Worm (Caenorhabditis elegans) whole organism, midembryonic: ENCODE results near the gene srn-1.

Source experiments
- T22C8.4 ChIP-seq: fragments of 200-800 bp; sonication (Bioruptor generic); IDR thresholded peaks from 2 replicates; pipeline ENCODE4 v1.3.6; 2022; ENCODE audit warnings: missing genetic modification characterization, missing compliant biosample characterization
- cog-1 ChIP-seq: sonication (generic microtip); optimal IDR thresholded peaks from 2 replicates; lab custom pipeline; 2016; ENCODE audit warnings: missing genetic modification characterization, missing compliant biosample characterization
- flt-1 ChIP-seq: fragments of 200-800 bp; sonication (Bioruptor generic); IDR thresholded peaks from 2 replicates; pipeline ENCODE4 v1.3.6; 2022; ENCODE audit warnings: missing genetic modification characterization, missing compliant biosample characterization
- klf-2 ChIP-seq: fragments of 200-800 bp; sonication (Bioruptor generic); conservative IDR thresholded peaks from 2 replicates; pipeline ENCODE4 v1.3.6; 2022; ENCODE audit warnings: missing genetic modification reagents, missing genetic modification characterization, missing compliant biosample characterization
- med-1 ChIP-seq: sonication (generic microtip); optimal IDR thresholded peaks from 2 replicates; lab custom pipeline; 2017; ENCODE audit warnings: missing genetic modification characterization, mild to moderate bottlenecking, missing compliant biosample characterization, antibody characterized with exemption, missing genetic modification reagents; ENCODE audit not compliant: insufficient read depth
- ref-1 ChIP-seq: fragments of 200-800 bp; sonication (Bioruptor generic); conservative IDR thresholded peaks from 2 replicates; pipeline ENCODE4 v1.3.6; 2022; ENCODE audit warnings: missing genetic modification reagents, missing genetic modification characterization, missing compliant biosample characterization
- tab-1 ChIP-seq: fragments of 200-800 bp; sonication (Bioruptor generic); IDR thresholded peaks from 2 replicates; pipeline ENCODE4 v1.3.6; 2022; ENCODE audit warnings: missing genetic modification characterization, missing compliant biosample characterization
- ztf-23 ChIP-seq: fragments of 200-800 bp; sonication (Bioruptor generic); IDR thresholded peaks from 2 replicates; pipeline ENCODE4 v1.3.6; 2022; ENCODE audit warnings: missing genetic modification reagents, missing genetic modification characterization, missing compliant biosample characterization
- ztf-29 ChIP-seq: fragments of 200-800 bp; sonication (Bioruptor generic); IDR thresholded peaks from 2 replicates; pipeline ENCODE4 v1.3.6; 2022; ENCODE audit warnings: missing genetic modification reagents, missing genetic modification characterization, missing compliant biosample characterization

Gene srn-1

DNA sequence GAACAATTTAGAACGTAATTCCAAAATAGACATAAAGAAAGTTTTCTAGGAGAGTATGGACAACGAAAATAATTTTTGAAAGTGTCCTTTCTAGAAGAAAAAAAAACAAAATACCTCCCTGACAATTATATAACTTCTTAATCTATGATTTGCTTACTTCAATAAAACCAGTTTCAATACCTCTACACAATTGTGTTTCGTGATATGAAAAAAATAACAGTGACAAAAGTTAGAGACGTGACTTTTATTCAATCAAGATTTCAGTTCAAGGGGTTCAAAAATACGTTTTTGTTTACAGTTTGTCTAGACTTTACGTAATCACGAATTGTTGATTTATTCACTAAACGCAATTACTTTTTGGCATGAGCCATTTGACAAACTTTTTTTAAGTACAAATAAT is 35.0 kb upstream of the srn-1 start:
- TF ChIP-seq ztf-23 (GFP tag; lab: Robert Waterston, UW) (no peak), T22C8.4 (GFP tag; lab: Robert Waterston, UW) (no peak), ref-1 (no peak)

DNA sequence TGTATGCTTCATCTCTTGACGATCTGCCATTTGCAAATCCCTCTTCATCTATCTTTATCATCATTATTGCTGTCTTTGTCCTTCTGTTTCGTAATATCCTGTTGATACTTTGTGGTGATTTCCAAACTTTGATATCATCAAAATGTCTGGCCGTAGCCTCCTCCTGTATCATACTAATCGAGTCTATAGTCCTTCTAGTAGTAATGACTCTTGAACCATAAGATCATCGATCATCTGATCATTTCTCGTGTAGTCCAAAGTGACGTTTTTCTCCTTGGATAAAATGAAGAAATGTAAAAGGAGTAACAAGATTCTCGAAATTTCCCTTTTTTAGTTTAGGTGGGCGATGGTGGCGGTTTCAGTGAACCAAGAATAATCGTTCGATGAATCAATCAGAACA is 33.1 kb upstream of the srn-1 start:
- TF ChIP-seq ztf-23 (GFP tag; lab: Robert Waterston, UW), result no peak
- no peak for TF ChIP-seq cog-1 (tag; lab: Kevin White, UChicago)

DNA sequence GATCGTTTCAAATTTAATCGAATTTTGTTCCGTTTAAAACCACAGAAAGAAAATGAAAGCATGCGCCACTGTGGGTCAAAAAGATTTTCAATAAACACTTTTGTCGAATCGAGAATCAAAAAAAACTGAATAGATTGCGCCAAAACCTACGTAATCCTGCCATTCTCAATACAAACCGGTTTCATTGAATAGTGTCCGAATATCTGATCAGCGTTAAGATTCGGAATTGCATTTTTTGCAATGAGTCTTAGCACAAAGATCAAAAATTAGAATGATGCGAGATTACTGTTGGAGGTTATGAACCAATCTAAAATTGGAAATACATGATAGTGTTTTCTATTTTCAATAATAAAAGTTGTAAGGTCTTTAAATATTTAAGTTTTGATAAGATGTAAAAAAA is 31.7 kb upstream of the srn-1 start:
- no peak for TF ChIP-seq cog-1 (tag; lab: Kevin White, UChicago)
- TF ChIP-seq ztf-23 (GFP tag; lab: Robert Waterston, UW), result no peak
- TF ChIP-seq ztf-29, result no peak
- TF ChIP-seq tab-1 (GFP tag; lab: Robert Waterston, UW), result no peak
- no peak for TF ChIP-seq flt-1 (GFP tag; lab: Robert Waterston, UW)
- TF ChIP-seq klf-2 (GFP tag; lab: Robert Waterston, UW), result no peak
- no peak for TF ChIP-seq med-1

DNA sequence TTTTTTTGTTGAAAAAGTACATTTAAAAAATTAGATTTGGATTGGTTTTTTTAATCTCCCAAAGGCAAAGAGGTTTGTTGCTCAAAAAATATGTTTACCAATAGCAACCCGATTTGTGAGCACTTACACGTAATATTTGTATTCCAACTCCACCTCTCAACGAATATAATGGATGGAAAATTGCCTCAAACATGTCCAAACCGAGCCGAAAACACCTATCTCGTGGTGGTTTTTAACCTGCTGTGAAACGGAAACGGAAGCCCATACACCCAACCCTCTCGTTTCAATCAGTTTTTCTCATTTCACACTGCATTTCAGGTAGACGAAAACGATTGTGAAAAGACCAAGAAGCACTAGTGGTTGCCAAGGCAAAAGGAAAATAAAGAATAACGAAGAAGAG is 30.4 kb upstream of the srn-1 start, which contains the start of gene cest-24:
Gene cest-24 (plus strand): TSS at position 301 of the 400 bp plus-strand sequence.
- no peak for TF ChIP-seq ref-1
- no peak for TF ChIP-seq klf-2 (GFP tag; lab: Robert Waterston, UW)
- no peak for TF ChIP-seq tab-1 (GFP tag; lab: Robert Waterston, UW)
- TF ChIP-seq med-1, result no peak
- no peak for TF ChIP-seq flt-1 (GFP tag; lab: Robert Waterston, UW)
- no peak for TF ChIP-seq ztf-23 (GFP tag; lab: Robert Waterston, UW)
- no peak for TF ChIP-seq ztf-29
- TF ChIP-seq cog-1 (tag; lab: Kevin White, UChicago), result no peak
- no peak for TF ChIP-seq T22C8.4 (GFP tag; lab: Robert Waterston, UW)

DNA sequence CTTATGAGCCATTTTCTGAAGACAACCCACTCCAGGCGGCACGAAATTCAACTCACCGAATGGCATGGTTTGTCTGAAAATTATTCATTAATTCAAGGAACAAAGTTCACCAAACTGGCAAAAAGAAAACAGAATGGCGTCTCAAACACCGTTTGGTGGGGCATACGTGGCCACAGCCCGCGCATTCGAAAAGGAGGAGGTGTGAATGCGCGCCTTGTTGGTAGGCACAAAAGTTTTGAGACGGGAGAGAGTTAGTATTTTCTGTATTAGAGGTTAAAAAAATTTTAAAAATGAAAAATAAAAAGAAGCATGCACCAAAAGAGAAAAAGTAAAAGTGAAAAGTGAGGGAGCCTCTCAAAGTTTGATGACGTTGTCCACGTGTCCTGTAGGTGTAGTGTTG is 25.7 kb upstream of the srn-1 start:
- TF ChIP-seq ztf-23 (GFP tag; lab: Robert Waterston, UW), result no peak
- no peak for TF ChIP-seq ref-1
- TF ChIP-seq tab-1 (GFP tag; lab: Robert Waterston, UW), result no peak

DNA sequence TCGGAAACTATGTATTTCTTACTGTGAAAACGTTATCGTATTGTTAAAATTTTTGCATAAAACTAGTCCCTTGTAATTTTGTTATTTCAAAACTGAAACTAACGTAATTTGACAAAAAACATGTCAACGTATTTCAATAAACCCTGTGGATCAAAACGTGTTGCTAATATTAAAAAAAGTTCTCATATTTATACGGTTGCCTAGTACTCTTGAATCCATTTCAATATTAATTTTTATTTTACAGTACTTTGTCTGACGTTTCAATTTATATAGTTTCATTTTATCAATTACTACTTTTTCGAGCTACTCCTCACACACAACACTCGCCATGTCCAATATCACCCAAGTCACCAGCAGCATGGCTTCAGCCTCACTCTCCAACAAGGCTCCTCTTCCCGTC is 17.2 kb upstream of the srn-1 start, which contains the start of gene sago-1:
Gene sago-1 (plus strand): TSS at position 301 of the 400 bp plus-strand sequence.
- TF ChIP-seq ztf-23 (GFP tag; lab: Robert Waterston, UW), result no peak
- TF ChIP-seq ztf-29, result no peak
- no peak for TF ChIP-seq ref-1
- TF ChIP-seq klf-2 (GFP tag; lab: Robert Waterston, UW), result no peak
- no peak for TF ChIP-seq med-1
- no peak for TF ChIP-seq flt-1 (GFP tag; lab: Robert Waterston, UW)
- no peak for TF ChIP-seq tab-1 (GFP tag; lab: Robert Waterston, UW)
- no peak for TF ChIP-seq cog-1 (tag; lab: Kevin White, UChicago)
- TF ChIP-seq T22C8.4 (GFP tag; lab: Robert Waterston, UW), result no peak

DNA sequence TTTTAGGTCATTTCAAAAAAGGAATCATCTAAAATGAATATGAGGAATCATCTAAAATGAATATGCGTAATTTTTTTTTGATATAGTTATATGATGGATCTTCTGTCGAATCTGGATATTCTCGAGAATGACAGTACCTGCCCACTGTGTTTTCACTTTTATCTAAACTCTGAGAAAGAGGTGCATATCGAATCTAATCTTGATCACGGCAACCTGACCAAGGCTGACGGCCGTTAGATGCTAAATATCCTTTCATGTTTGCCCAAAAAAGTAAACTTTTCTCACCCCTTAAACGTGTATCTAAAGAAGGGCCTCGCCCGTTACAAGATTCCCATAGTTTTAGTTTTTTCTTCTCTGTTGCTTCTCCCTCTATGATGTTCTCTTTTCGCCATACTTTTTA is 16.2 kb upstream of the srn-1 start:
- no peak for TF ChIP-seq T22C8.4 (GFP tag; lab: Robert Waterston, UW)
- TF ChIP-seq med-1, result no peak
- no peak for TF ChIP-seq ref-1
- no peak for TF ChIP-seq ztf-29
- TF ChIP-seq ztf-23 (GFP tag; lab: Robert Waterston, UW), result no peak
- TF ChIP-seq tab-1 (GFP tag; lab: Robert Waterston, UW), result no peak
- TF ChIP-seq cog-1 (tag; lab: Kevin White, UChicago), result no peak
- TF ChIP-seq klf-2 (GFP tag; lab: Robert Waterston, UW), result no peak
- no peak for TF ChIP-seq flt-1 (GFP tag; lab: Robert Waterston, UW)

DNA sequence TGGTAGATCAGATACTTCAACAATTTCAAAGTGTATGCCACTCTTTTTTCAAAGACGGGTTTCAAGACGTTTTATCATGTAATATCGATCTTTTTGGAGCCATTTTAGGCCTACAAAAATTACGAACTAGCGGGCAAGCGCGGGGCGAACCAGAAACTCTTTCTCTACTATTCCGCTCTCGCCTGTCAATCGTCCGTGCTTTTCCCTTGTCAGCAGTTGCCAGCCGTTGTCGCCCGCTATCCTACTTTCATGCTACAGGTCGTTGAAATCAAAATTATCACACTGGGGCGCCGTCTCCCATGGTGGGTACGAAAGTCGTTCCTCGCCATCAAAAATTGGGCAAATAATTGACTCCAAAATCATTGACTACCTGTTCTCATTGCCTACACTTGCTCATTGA is 14.8 kb upstream of the srn-1 start:
- no peak for TF ChIP-seq med-1
- TF ChIP-seq tab-1 (GFP tag; lab: Robert Waterston, UW), result no peak
- TF ChIP-seq ref-1, result no peak
- no peak for TF ChIP-seq T22C8.4 (GFP tag; lab: Robert Waterston, UW)
- TF ChIP-seq ztf-29, result no peak
- TF ChIP-seq cog-1 (tag; lab: Kevin White, UChicago), result no peak
- TF ChIP-seq flt-1 (GFP tag; lab: Robert Waterston, UW), result no peak
- no peak for TF ChIP-seq ztf-23 (GFP tag; lab: Robert Waterston, UW)
- no peak for TF ChIP-seq klf-2 (GFP tag; lab: Robert Waterston, UW)

DNA sequence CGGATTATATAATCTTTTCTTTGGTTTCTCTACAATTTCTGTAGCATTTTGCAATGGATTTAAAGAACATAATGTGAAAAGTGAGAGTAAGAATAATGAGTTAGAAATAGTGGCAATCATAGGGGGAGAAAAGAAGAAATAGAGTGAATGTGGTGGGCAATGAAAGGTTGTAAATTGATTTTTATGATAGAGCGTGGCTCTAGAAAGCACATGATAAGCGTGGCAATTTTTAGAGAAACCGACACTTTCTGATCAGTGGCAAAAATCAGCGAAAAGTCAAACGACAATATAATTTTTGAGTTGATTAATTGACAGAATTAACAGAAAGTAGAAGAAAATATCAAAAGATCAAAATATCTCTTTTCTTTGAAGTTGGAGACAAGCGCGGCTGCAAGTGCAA is 6.2 kb upstream of the srn-1 start, which contains the start of gene K12B6.9:
Gene K12B6.9 (minus strand): TSS at position 266 of the 400 bp plus-strand sequence.
- TF ChIP-seq T22C8.4 (GFP tag; lab: Robert Waterston, UW), result no peak
- no peak for TF ChIP-seq ztf-23 (GFP tag; lab: Robert Waterston, UW)
- no peak for TF ChIP-seq ref-1
- TF ChIP-seq klf-2 (GFP tag; lab: Robert Waterston, UW), result no peak
- no peak for TF ChIP-seq med-1
- TF ChIP-seq tab-1 (GFP tag; lab: Robert Waterston, UW), result no peak
- TF ChIP-seq ztf-29, result no peak

DNA sequence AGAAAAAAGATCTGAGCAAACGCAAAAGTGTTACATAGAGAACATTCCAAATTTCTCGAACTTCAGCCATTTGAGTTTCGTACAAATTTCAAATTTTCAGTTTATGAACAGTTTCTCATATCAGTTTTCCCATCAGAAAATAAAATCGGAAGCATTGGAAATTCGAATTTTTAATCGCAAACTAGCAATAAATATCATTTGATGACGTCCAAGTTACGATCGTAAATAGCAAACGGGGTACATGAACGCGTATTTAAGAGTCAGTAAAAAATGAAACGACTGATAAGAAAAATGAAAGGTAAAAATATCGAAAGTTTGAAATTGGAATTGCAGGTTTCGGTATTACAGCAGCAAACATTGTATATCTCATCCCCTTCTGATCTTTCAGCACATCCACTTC is 5.1 kb upstream of the srn-1 start:
- TF ChIP-seq ref-1 (no peak), klf-2 (GFP tag; lab: Robert Waterston, UW) (no peak), flt-1 (GFP tag; lab: Robert Waterston, UW) (no peak), cog-1 (tag; lab: Kevin White, UChicago) (no peak), ztf-23 (GFP tag; lab: Robert Waterston, UW) (no peak), med-1 (no peak), ztf-29 (no peak), tab-1 (GFP tag; lab: Robert Waterston, UW) (no peak)

DNA sequence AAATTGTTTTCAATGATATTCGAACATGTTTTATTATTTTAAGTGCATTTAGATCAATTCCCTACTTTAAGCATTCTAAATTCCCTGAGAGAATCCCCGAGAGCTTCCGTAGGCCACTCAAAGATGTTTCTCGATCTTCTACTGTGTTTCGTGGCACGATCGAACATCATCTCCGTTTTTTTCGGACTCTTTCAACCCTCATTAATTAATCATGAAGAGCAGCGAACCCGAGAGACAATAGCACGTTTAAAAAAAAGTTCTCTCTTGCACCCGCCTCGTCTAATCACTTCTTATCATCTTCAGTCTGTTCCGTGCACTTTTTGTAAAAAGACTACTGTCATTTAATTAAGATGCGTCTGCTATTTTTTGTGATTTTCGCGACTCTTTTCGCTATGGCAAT is 2.4 kb upstream of the srn-1 start, which contains the start of gene K12B6.11:
Gene K12B6.11 (plus strand): TSS at position 301 of the 400 bp plus-strand sequence.
- no peak for TF ChIP-seq flt-1 (GFP tag; lab: Robert Waterston, UW)
- TF ChIP-seq ref-1, result no peak
